Fruit fly (Drosophila melanogaster): ENCODE data around the gene CG42354.

Gene CG42354

DNA sequence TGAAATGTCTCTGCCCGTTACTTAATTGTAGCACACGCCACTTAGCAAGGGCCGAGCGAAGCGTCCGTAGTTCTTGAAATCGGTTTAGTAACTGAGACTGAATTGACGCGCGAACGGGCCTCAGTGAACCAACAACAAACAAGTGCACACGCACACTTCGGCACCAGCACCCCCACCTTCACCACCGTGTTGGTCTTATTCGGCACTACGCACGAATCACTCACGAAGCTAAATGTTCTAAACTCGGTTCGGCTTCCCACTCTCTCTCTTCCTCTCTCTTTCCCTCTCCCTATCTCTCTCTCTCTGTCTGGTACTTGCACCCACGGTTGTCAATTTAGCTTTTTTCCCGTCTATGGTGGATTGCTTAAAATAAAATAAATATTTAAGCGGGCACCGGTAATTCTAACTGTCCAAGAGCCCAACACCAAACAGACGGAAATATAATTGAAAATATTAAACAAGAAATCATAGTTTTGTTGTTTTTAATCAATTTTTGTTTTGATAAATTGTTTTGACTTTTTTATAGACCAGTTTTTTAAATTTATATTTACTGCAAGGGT is 13.2 kb downstream of the CG42354 start, which contains the start of gene Tob (continued):
- TF ChIP-seq gro (GFP tag; optimal IDR thresholded peaks at IDR 0.05) (peak; percentile 40), HLHmδ (GFP tag; optimal IDR thresholded peaks at IDR 0.05) (peak; percentile 41), Dref (GFP tag; IDR thresholded peaks at IDR 0.05) (no peak), sens (GFP tag) (peak; percentile 79), CG4424 (GFP tag; optimal IDR thresholded peaks at IDR 0.05) (no peak), hbn (GFP tag; IDR thresholded peaks at IDR 0.05; ENCODE audit: partially characterized antibody) (no peak), Lim3 (GFP tag; IDR thresholded peaks at IDR 0.05) (no peak), gcm (GFP tag; optimal IDR thresholded peaks at IDR 0.05) (peak; percentile 8), Hsf (GFP tag; optimal IDR thresholded peaks at IDR 0.05) (peak; percentile 12), gfzf (GFP tag; optimal IDR thresholded peaks at IDR 0.05) (no peak), oc (tag; optimal IDR thresholded peaks at IDR 0.05) (no peak), sr (GFP tag; IDR thresholded peaks at IDR 0.05) (peak; percentile 61; the same call in 2 of the 3 replicates), tx (GFP tag; optimal IDR thresholded peaks at IDR 0.05) (no peak), schlank (tag; optimal IDR thresholded peaks at IDR 0.05) (no peak), CG12942 (GFP tag; optimal IDR thresholded peaks at IDR 0.05) (no peak), sqz (GFP tag; optimal IDR thresholded peaks at IDR 0.05) (peak; percentile 29), CG1603 (tag; optimal IDR thresholded peaks at IDR 0.05) (no peak), CG11093 (GFP tag; IDR thresholded peaks at IDR 0.05) (no peak), klu (GFP tag; IDR thresholded peaks at IDR 0.05) (peak; percentile 41; the same call in 1 of the 2 replicates), Elba2 (GFP tag; optimal IDR thresholded peaks at IDR 0.05) (peak; percentile 40), Dbx (GFP tag; IDR thresholded peaks at IDR 0.05) (peak; percentile 40; the same call in 2 of the 3 replicates), CG6765 (GFP tag; optimal IDR thresholded peaks at IDR 0.05) (peak; percentile 58), CG4360 (GFP tag; IDR thresholded peaks at IDR 0.05) (peak; percentile 82), D19B (GFP tag; optimal IDR thresholded peaks at IDR 0.05) (no peak), disco-r (GFP tag; optimal IDR thresholded peaks at IDR 0.05) (peak; percentile 26), CG2199 (GFP tag; IDR thresholded peaks at IDR 0.05) (peak; percentile 70; the same call in 1 of the 3 replicates), stc (GFP tag; IDR thresholded peaks at IDR 0.05) (no peak), D19A (tag; optimal IDR thresholded peaks at IDR 0.05) (peak; percentile 96), nom (GFP tag; optimal IDR thresholded peaks at IDR 0.05) (peak; percentile 54), dmrt99B (tag; optimal IDR thresholded peaks at IDR 0.05) (peak; percentile 22), Jarid2 (GFP tag; optimal IDR thresholded peaks at IDR 0.05) (peak; percentile 93), Ssrp (tag; optimal IDR thresholded peaks at IDR 0.05) (peak; percentile 14), sug (tag; optimal IDR thresholded peaks at IDR 0.05) (peak; percentile 82), CG6689 (GFP tag; IDR thresholded peaks at IDR 0.05) (0 out of 2 replicates have a peak, but pooled peaks have one; percentile 11), CG15073 (GFP tag; optimal IDR thresholded peaks at IDR 0.05) (no peak), dan (GFP tag; IDR thresholded peaks at IDR 0.05) (no peak), CG17385 (GFP tag; optimal IDR thresholded peaks at IDR 0.05) (peak; percentile 12), lmd (GFP tag; IDR thresholded peaks at IDR 0.05) (no peak), CG12659 (GFP tag; optimal IDR thresholded peaks at IDR 0.05) (peak; percentile 25), CG3838 (GFP tag; optimal IDR thresholded peaks at IDR 0.05) (no peak), CG1233 (GFP tag; optimal IDR thresholded peaks at IDR 0.05) (peak; percentile 15), Hr39 (optimal IDR thresholded peaks at IDR 0.05) (no peak), HmgZ (tag; optimal IDR thresholded peaks at IDR 0.05) (peak; percentile 52), CG8924 (tag; optimal IDR thresholded peaks at IDR 0.05) (peak; percentile 12), luna (GFP tag; optimal IDR thresholded peaks at IDR 0.05) (no peak), inv (GFP tag; IDR thresholded peaks at IDR 0.05; ENCODE audit: partially characterized antibody) (peak; percentile 8; the same call in 1 of the 2 replicates), chn (GFP tag; optimal IDR thresholded peaks at IDR 0.05) (peak; percentile 3), org-1 (GFP tag; optimal IDR thresholded peaks at IDR 0.05) (no peak), CG7839 (tag; optimal IDR thresholded peaks at IDR 0.05) (peak; percentile 32), CG13296 (GFP tag; optimal IDR thresholded peaks at IDR 0.05) (no peak), fd64A (GFP tag; optimal IDR thresholded peaks at IDR 0.05) (peak; percentile 12)
